Worm (Caenorhabditis elegans): ENCODE measurements around the gene ZK381.8.

Gene ZK381.8

DNA sequence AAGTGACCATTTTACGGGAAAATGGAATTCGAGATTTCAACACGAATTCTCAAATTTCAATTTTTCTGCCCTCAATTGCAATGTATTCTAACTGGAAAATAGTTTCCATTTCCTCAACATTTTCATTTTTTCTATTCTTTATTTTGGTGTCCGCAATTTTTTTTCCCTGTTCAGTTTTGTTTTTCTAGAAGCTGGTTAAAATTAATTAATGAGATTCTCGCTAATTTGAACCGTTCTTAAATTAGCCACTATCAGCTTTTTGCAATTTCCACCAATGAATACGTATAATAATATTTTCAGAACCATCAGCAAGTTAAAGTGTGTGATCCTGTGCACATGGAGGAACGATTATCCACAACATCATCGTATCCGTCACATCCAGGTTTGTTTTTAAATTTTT, 12.8 kb downstream of the ZK381.8 start, which contains the start of gene jnk-1:
Gene jnk-1, plus strand, starts transcription at position 301 of the 400 bp plus-strand sequence.
- TF ChIP-seq nfya-2 (GFP tag; IDR thresholded peaks at IDR 0.05) (no peak), Y53G8AR.9 (GFP tag; conservative IDR thresholded peaks at IDR 0.05) (no peak), gei-17 (GFP tag; optimal IDR thresholded peaks at IDR 0.05) (no peak)

- TF ChIP-seq K11D2.4 (GFP tag; IDR thresholded peaks at IDR 0.05) (no peak), mxl-1 (tag; optimal IDR thresholded peaks at IDR 0.05) (no peak), F57C9.4 (tag; optimal IDR thresholded peaks at IDR 0.05) (no peak), aptf-3 (GFP tag; IDR thresholded peaks at IDR 0.05) (no peak), F22D6.2 (tag; optimal IDR thresholded peaks at IDR 0.05) (no peak), let-607 (tag; optimal IDR thresholded peaks at IDR 0.05) (no peak), ceh-27 (GFP tag; optimal IDR thresholded peaks at IDR 0.05) (no peak), madf-6 (GFP tag; IDR thresholded peaks at IDR 0.05) (no peak), snpc-3.4 (tag; optimal IDR thresholded peaks at IDR 0.05) (no peak), ztf-26 (tag; optimal IDR thresholded peaks at IDR 0.05) (no peak), snpc-1.3 (tag; optimal IDR thresholded peaks at IDR 0.05; ENCODE audit: insufficient read depth) (no peak)
Measured at ce11 chrIV:6956668-6957067, 13.5 kb downstream of the ZK381.8 start.

ce11 chrIV:6954682-6955081, 15.5 kb downstream of the ZK381.8 start:
- TF ChIP-seq nfya-1 (tag; optimal IDR thresholded peaks at IDR 0.05; ENCODE audit: borderline replicate concordance, insufficient read depth) (no peak), attf-3 (GFP tag; conservative IDR thresholded peaks at IDR 0.05) (no peak), attf-6 (GFP tag; IDR thresholded peaks at IDR 0.05) (no peak), hsf-1 (GFP tag; IDR thresholded peaks at IDR 0.05) (no peak), snpc-1.3 (tag; optimal IDR thresholded peaks at IDR 0.05; ENCODE audit: insufficient read depth) (no peak), ZK185.1 (tag; optimal IDR thresholded peaks at IDR 0.05; ENCODE audit: poor library complexity, severe bottlenecking) (no peak), fkh-3 (tag; optimal IDR thresholded peaks at IDR 0.05) (no peak), sdz-38 (tag; optimal IDR thresholded peaks at IDR 0.05) (no peak), ztf-6 (GFP tag; IDR thresholded peaks at IDR 0.05) (no peak), lir-1 (GFP tag; conservative IDR thresholded peaks at IDR 0.05) (no peak), F57C9.4 (tag; optimal IDR thresholded peaks at IDR 0.05) (no peak), B0261.1 (tag; optimal IDR thresholded peaks at IDR 0.05) (no peak)

ce11 chrIV:6951259-6951658, 18.9 kb downstream of the ZK381.8 start:
- TF ChIP-seq K11D2.4 (GFP tag; IDR thresholded peaks at IDR 0.05) (no peak), hlh-26 (GFP tag; conservative IDR thresholded peaks at IDR 0.05) (no peak), mcd-1 (GFP tag; IDR thresholded peaks at IDR 0.05) (no peak), pbrm-1 (GFP tag; IDR thresholded peaks at IDR 0.05) (no peak), sea-2 (GFP tag; IDR thresholded peaks at IDR 0.05) (no peak), efl-1 (GFP tag; optimal IDR thresholded peaks at IDR 0.05) (no peak), lin-26 (GFP tag; IDR thresholded peaks at IDR 0.05) (no peak), rcor-1 (GFP tag; IDR thresholded peaks at IDR 0.05) (no peak), lin-54 (GFP tag; optimal IDR thresholded peaks at IDR 0.05) (no peak), sdz-38 (tag; optimal IDR thresholded peaks at IDR 0.05) (no peak), attf-5 (GFP tag; optimal IDR thresholded peaks at IDR 0.05) (no peak), atf-7 (tag; optimal IDR thresholded peaks at IDR 0.05) (no peak), ceh-79 (tag; optimal IDR thresholded peaks at IDR 0.05) (no peak), madf-6 (GFP tag; IDR thresholded peaks at IDR 0.05) (no peak), mes-4 (tag; optimal IDR thresholded peaks at IDR 0.05) (no peak), hmg-1.2 (GFP tag; IDR thresholded peaks at IDR 0.05) (no peak), K12H6.12 (tag; optimal IDR thresholded peaks at IDR 0.05) (no peak), rpc-1 (optimal IDR thresholded peaks at IDR 0.05) (no peak), rpc-1 (tag; optimal IDR thresholded peaks at IDR 0.05) (no peak), madf-10 (tag; optimal IDR thresholded peaks at IDR 0.05) (no peak)

Measured in whole organism, young adult.